Worm (Caenorhabditis elegans) whole organism, young adult: ENCODE measurements around the gene ZK673.6.

ENCODE experiments used
- hrde-1 ChIP-seq: sonication (generic microtip); optimal IDR thresholded peaks from 2 replicates; lab custom pipeline; 2016; ENCODE audit warnings: missing genetic modification characterization, mild to moderate bottlenecking, missing compliant biosample characterization, moderate library complexity, missing genotype, missing genetic modification reagents, borderline replicate concordance
- pha-4 ChIP-seq: fragments of 150-350 bp; sonication (generic microtip); optimal IDR thresholded peaks from 2 replicates; lab custom pipeline; 2014; ENCODE audit warnings: missing biosample characterization, missing genetic modification reagents, missing genetic modification characterization
- sea-2 ChIP-seq: fragments of 200-800 bp; sonication (Bioruptor generic); IDR thresholded peaks from 2 replicates; pipeline ENCODE4 v1.3.6; 2022; ENCODE audit warnings: missing genetic modification characterization, missing compliant biosample characterization

DNA sequence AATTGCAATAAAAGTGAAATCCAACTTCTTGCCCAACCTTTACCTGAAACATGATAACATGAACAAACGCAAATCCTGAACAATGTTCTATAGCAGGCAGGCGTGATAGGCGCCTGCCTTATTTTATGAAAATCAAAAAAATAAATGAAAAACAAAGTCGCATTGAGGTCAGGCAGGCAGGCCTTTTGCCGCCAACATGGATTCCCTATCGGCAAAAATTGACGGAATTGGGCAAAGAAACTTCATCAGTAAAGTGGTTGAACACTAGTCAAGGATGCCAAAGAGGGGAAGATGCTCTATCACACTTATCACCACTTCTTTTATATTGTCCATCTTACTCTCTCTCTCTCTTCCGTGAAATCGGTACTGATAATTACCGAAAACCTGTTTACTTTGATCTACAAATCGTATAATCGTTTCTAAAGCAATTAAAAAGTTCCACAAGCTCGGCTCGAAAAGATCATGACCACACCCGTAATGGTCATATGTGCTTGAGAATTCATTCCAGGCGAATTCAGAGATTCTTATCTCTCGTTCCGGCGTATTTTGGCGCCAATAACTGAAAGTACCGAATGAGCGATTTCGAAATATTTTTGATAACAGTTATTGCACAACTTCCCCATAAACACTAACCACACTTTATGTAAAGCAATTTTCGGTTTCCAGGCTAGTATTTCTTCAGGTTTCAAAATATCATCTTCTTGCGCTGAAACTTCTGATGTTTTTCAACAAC is 17.9 kb upstream of the ZK673.6 start, which contains the start of the genes clec-60 and ZK666.11:
- no peak for TF ChIP-seq pha-4 (tag; lab: Kevin White, UChicago)
- no peak for TF ChIP-seq sea-2 (GFP tag; lab: Robert Waterston, UW)
- TF ChIP-seq hrde-1 (tag; lab: Kevin White, UChicago), result no peak
